Fruit fly (Drosophila melanogaster) whole organism, embryonic: ENCODE measurements around the gene ND-SGDH.

Experiments used
- Ada2b ChIP-seq: fragments of 200-800 bp; sonication (Bioruptor generic); IDR thresholded peaks from 2 replicates; pipeline ENCODE4 v1.3.6; 2022; ENCODE audit warnings: missing biosample characterization, missing genetic modification characterization
- Antp ChIP-seq: fragments of 200-800 bp; sonication (Bioruptor generic); optimal IDR thresholded peaks from 3 replicates; lab custom pipeline; 2016; ENCODE audit warnings: missing biosample characterization, missing genetic modification characterization
- Atf-2 ChIP-seq: fragments of 200-800 bp; sonication (Bioruptor generic); optimal IDR thresholded peaks from 2 replicates; lab custom pipeline; 2016; ENCODE audit warnings: missing biosample characterization, missing genetic modification characterization
- Awh ChIP-seq: fragments of 200-800 bp; sonication (Bioruptor generic); IDR thresholded peaks from 2 replicates; pipeline ENCODE4, ENCODE4 v1.3.6; 2022; ENCODE audit warnings: missing biosample characterization, missing genetic modification characterization
- BtbVII ChIP-seq: fragments of 200-800 bp; sonication (Bioruptor generic); optimal IDR thresholded peaks from 3 replicates; lab custom pipeline; 2017; ENCODE audit warnings: missing biosample characterization, mild to moderate bottlenecking, missing genetic modification characterization
- CG15601 ChIP-seq: fragments of 200-800 bp; sonication (Bioruptor generic); optimal IDR thresholded peaks from 3 replicates; lab custom pipeline; 2019; ENCODE audit warnings: missing biosample characterization, mild to moderate bottlenecking, missing genetic modification characterization, moderate library complexity
- CG17568 ChIP-seq: fragments of 200-800 bp; sonication (Bioruptor generic); optimal IDR thresholded peaks from 2 replicates; lab custom pipeline; 2018; ENCODE audit warnings: missing biosample characterization, mild to moderate bottlenecking, missing genetic modification characterization, moderate library complexity
- CG2120 ChIP-seq: fragments of 200-800 bp; sonication (Bioruptor generic); optimal IDR thresholded peaks from 3 replicates; lab custom pipeline; 2016; ENCODE audit warnings: missing biosample characterization, missing genetic modification characterization
- CG2889 ChIP-seq: fragments of 200-800 bp; sonication (Bioruptor generic); IDR thresholded peaks from 3 replicates; pipeline ENCODE4 v1.3.6; 2022; ENCODE audit warnings: missing biosample characterization, missing genetic modification characterization
- CG3407 ChIP-seq: fragments of 200-800 bp; sonication (Bioruptor generic); optimal IDR thresholded peaks from 2 replicates; lab custom pipeline; 2018; ENCODE audit warnings: missing biosample characterization, mild to moderate bottlenecking, missing genetic modification characterization
- CG34224 ChIP-seq: fragments of 200-800 bp; sonication (Bioruptor generic); IDR thresholded peaks from 3 replicates; pipeline ENCODE4 v1.3.6; 2022; ENCODE audit warnings: missing biosample characterization, missing genetic modification characterization; ENCODE audit not compliant: partially characterized antibody
- CG34376 ChIP-seq: fragments of 200-800 bp; sonication (Bioruptor generic); optimal IDR thresholded peaks from 2 replicates; lab custom pipeline; 2018; ENCODE audit warnings: missing biosample characterization, mild to moderate bottlenecking, missing genetic modification characterization
- CG3726 ChIP-seq: fragments of 200-800 bp; sonication (Bioruptor generic); IDR thresholded peaks from 3 replicates; pipeline ENCODE4, ENCODE4 v1.3.6; 2022; ENCODE audit warnings: missing biosample characterization, missing genetic modification characterization
- CG6683 ChIP-seq: fragments of 200-800 bp; sonication (Bioruptor generic); optimal IDR thresholded peaks from 2 replicates; lab custom pipeline; 2017; ENCODE audit warnings: missing biosample characterization, mild to moderate bottlenecking, missing genetic modification characterization, missing genetic modification reagents
- CG7372 ChIP-seq: fragments of 200-800 bp; sonication (Bioruptor generic); IDR thresholded peaks from 2 replicates; pipeline ENCODE4 v1.3.6; 2022; ENCODE audit warnings: missing biosample characterization, missing genetic modification characterization
- CG8089 ChIP-seq: fragments of 200-800 bp; sonication (Bioruptor generic); optimal IDR thresholded peaks from 3 replicates; lab custom pipeline; 2016; ENCODE audit warnings: missing biosample characterization, missing genetic modification characterization
- CG8281 ChIP-seq: fragments of 200-800 bp; sonication (Bioruptor generic); optimal IDR thresholded peaks from 2 replicates; lab custom pipeline; 2018; ENCODE audit warnings: missing biosample characterization, mild to moderate bottlenecking, missing genetic modification characterization, moderate library complexity
- CG8944 ChIP-seq: fragments of 200-800 bp; sonication (Bioruptor generic); optimal IDR thresholded peaks from 3 replicates; lab custom pipeline; 2016; ENCODE audit warnings: missing biosample characterization, missing genetic modification characterization
- Chrac-16 ChIP-seq: fragments of 200-800 bp; sonication (Bioruptor generic); optimal IDR thresholded peaks from 3 replicates; lab custom pipeline; 2016; ENCODE audit warnings: missing biosample characterization, missing genetic modification characterization
- Dll ChIP-seq: fragments of 200-800 bp; sonication (Bioruptor generic); IDR thresholded peaks from 4 replicates; pipeline ENCODE4 v1.3.6; 2022; ENCODE audit warnings: missing biosample characterization, missing genetic modification characterization; ENCODE audit not compliant: partially characterized antibody
- Eip74EF ChIP-seq, 2 experiments: fragments of 200-800 bp in 1 of 2; fragments of >200 bp in 1 of 2; sonication (Bioruptor generic) in 1 of 2; optimal IDR thresholded peaks; 2 replicates each; lab custom pipeline; 2017 to 2019; ENCODE audit warnings: missing biosample characterization in 2 of 2, missing genetic modification characterization in 2 of 2, mild to moderate bottlenecking in 1 of 2, moderate library complexity in 1 of 2
- Fer1 ChIP-seq: fragments of 200-800 bp; sonication (Bioruptor generic); optimal IDR thresholded peaks from 2 replicates; lab custom pipeline; 2017; ENCODE audit warnings: missing biosample characterization, mild to moderate bottlenecking, missing genetic modification characterization
- H15 ChIP-seq: fragments of 200-800 bp; sonication (Bioruptor generic); IDR thresholded peaks from 3 replicates; pipeline ENCODE4 v1.3.6; 2022; ENCODE audit warnings: missing biosample characterization, missing genetic modification characterization
- Hr3 ChIP-seq: fragments of 200-800 bp; sonication (Bioruptor generic); optimal IDR thresholded peaks from 3 replicates; lab custom pipeline; 2016; ENCODE audit warnings: missing biosample characterization, missing genetic modification characterization
- Hr39 ChIP-seq: fragments of >200 bp; optimal IDR thresholded peaks from 2 replicates; lab custom pipeline; 2017
- Rfx ChIP-seq: fragments of 200-800 bp; sonication (Bioruptor generic); IDR thresholded peaks from 2 replicates; pipeline ENCODE4 v1.3.6; 2022; ENCODE audit warnings: missing biosample characterization, missing genetic modification characterization
- Side ChIP-seq: fragments of 200-800 bp; sonication (Bioruptor generic); optimal IDR thresholded peaks from 2 replicates; lab custom pipeline; 2016; ENCODE audit warnings: missing biosample characterization, missing genetic modification characterization
- abd-A ChIP-seq: fragments of 200-800 bp; sonication (Bioruptor generic); optimal IDR thresholded peaks from 3 replicates; lab custom pipeline; 2019; ENCODE audit warnings: missing biosample characterization, mild to moderate bottlenecking, missing genetic modification characterization, moderate library complexity
- ac ChIP-seq: fragments of 200-800 bp; sonication (Bioruptor generic); optimal IDR thresholded peaks from 3 replicates; lab custom pipeline; 2017; ENCODE audit warnings: missing biosample characterization, mild to moderate bottlenecking, missing genetic modification characterization
- ap ChIP-seq: fragments of 200-800 bp; sonication (Bioruptor generic); IDR thresholded peaks from 2 replicates; pipeline ENCODE4 v1.3.6; 2022; ENCODE audit warnings: missing biosample characterization, missing genetic modification characterization
- ara ChIP-seq: fragments of 200-800 bp; sonication (Bioruptor generic); IDR thresholded peaks from 2 replicates; pipeline ENCODE4 v1.3.6; 2022; ENCODE audit warnings: missing biosample characterization, missing genetic modification characterization
- az2 ChIP-seq: fragments of 200-800 bp; sonication (Bioruptor generic); optimal IDR thresholded peaks from 3 replicates; lab custom pipeline; 2016; ENCODE audit warnings: missing biosample characterization, missing genetic modification characterization
- danr ChIP-seq: fragments of 200-800 bp; sonication (Bioruptor generic); IDR thresholded peaks from 2 replicates; pipeline ENCODE4 v1.3.6; 2022; ENCODE audit warnings: missing biosample characterization, missing genetic modification characterization
- dysf ChIP-seq: fragments of 200-800 bp; sonication (Bioruptor generic); IDR thresholded peaks from 3 replicates; pipeline ENCODE4 v1.3.6; 2022; ENCODE audit warnings: missing biosample characterization, missing genetic modification characterization
- eyg ChIP-seq: fragments of 200-800 bp; sonication (Bioruptor generic); optimal IDR thresholded peaks from 3 replicates; lab custom pipeline; 2016; ENCODE audit warnings: missing biosample characterization, missing genetic modification characterization
- fd102C ChIP-seq: fragments of 200-800 bp; sonication (Bioruptor generic); optimal IDR thresholded peaks from 2 replicates; lab custom pipeline; 2018; ENCODE audit warnings: missing biosample characterization, mild to moderate bottlenecking, missing genetic modification characterization, moderate library complexity
- gce ChIP-seq: fragments of 200-800 bp; sonication (Bioruptor generic); IDR thresholded peaks from 3 replicates; pipeline ENCODE4 v1.3.6; 2022; ENCODE audit warnings: missing biosample characterization, missing genetic modification characterization
- gro ChIP-seq: fragments of 200-800 bp; sonication (Bioruptor generic); optimal IDR thresholded peaks from 2 replicates; lab custom pipeline; 2016; ENCODE audit warnings: missing biosample characterization, missing genetic modification characterization
- gsb-n ChIP-seq: fragments of 200-800 bp; sonication (Bioruptor generic); optimal IDR thresholded peaks from 3 replicates; lab custom pipeline; 2018; ENCODE audit warnings: missing biosample characterization, mild to moderate bottlenecking, missing genetic modification characterization
- hbn ChIP-seq: fragments of 200-800 bp; sonication (Bioruptor generic); IDR thresholded peaks from 2 replicates; pipeline ENCODE4 v1.3.6; 2022; ENCODE audit warnings: missing biosample characterization, missing genetic modification characterization; ENCODE audit not compliant: partially characterized antibody
- klu ChIP-seq: fragments of 200-800 bp; sonication (Bioruptor generic); IDR thresholded peaks from 2 replicates; pipeline ENCODE4 v1.3.6; 2022; ENCODE audit warnings: missing biosample characterization, missing genetic modification characterization
- otp ChIP-seq: fragments of 200-800 bp; sonication (Bioruptor generic); IDR thresholded peaks from 3 replicates; pipeline ENCODE4, ENCODE4 v1.3.6; 2022; ENCODE audit warnings: missing biosample characterization, missing genetic modification characterization
- repo ChIP-seq: fragments of 200-800 bp; sonication (Bioruptor generic); optimal IDR thresholded peaks from 2 replicates; lab custom pipeline; 2016; ENCODE audit warnings: missing biosample characterization, missing genetic modification characterization
- sc ChIP-seq, 3 experiments: fragments of >200 bp in 2 of 3; fragments of 200-800 bp in 1 of 3; sonication (Bioruptor generic) in 1 of 3; optimal IDR thresholded peaks; 2 replicates in 2 of 3; 3 replicates in 1 of 3; lab custom pipeline; 2017; ENCODE audit warnings: mild to moderate bottlenecking in 1 of 3, missing biosample characterization in 1 of 3, missing genetic modification characterization in 1 of 3, missing genetic modification reagents in 1 of 3
- sens ChIP-seq: fragments of 200-800 bp; sonication (Bioruptor generic); peaks from one replicate; lab custom pipeline; 2016; ENCODE audit warnings: missing biosample characterization, missing genetic modification characterization
- so ChIP-seq: fragments of 200-800 bp; sonication (Bioruptor generic); IDR thresholded peaks from 3 replicates; pipeline ENCODE4 v1.3.6; 2022; ENCODE audit warnings: missing biosample characterization, missing genetic modification characterization
- sqz ChIP-seq: fragments of 200-800 bp; sonication (Bioruptor generic); optimal IDR thresholded peaks from 3 replicates; lab custom pipeline; 2018; ENCODE audit warnings: missing biosample characterization, mild to moderate bottlenecking, missing genetic modification characterization
- stc ChIP-seq: fragments of 200-800 bp; sonication (Bioruptor generic); IDR thresholded peaks from 2 replicates; pipeline ENCODE4 v1.3.6; 2022; ENCODE audit warnings: missing biosample characterization, missing genetic modification characterization
- tio ChIP-seq: fragments of 200-800 bp; sonication (Bioruptor generic); optimal IDR thresholded peaks from 2 replicates; lab custom pipeline; 2017; ENCODE audit warnings: missing biosample characterization, missing genetic modification characterization, inconsistent platforms
- trem ChIP-seq: fragments of 200-800 bp; optimal IDR thresholded peaks from 3 replicates; lab custom pipeline; 2019; ENCODE audit warnings: missing biosample characterization, mild to moderate bottlenecking, missing genetic modification characterization, moderate library complexity

ND-SGDH gene

DNA sequence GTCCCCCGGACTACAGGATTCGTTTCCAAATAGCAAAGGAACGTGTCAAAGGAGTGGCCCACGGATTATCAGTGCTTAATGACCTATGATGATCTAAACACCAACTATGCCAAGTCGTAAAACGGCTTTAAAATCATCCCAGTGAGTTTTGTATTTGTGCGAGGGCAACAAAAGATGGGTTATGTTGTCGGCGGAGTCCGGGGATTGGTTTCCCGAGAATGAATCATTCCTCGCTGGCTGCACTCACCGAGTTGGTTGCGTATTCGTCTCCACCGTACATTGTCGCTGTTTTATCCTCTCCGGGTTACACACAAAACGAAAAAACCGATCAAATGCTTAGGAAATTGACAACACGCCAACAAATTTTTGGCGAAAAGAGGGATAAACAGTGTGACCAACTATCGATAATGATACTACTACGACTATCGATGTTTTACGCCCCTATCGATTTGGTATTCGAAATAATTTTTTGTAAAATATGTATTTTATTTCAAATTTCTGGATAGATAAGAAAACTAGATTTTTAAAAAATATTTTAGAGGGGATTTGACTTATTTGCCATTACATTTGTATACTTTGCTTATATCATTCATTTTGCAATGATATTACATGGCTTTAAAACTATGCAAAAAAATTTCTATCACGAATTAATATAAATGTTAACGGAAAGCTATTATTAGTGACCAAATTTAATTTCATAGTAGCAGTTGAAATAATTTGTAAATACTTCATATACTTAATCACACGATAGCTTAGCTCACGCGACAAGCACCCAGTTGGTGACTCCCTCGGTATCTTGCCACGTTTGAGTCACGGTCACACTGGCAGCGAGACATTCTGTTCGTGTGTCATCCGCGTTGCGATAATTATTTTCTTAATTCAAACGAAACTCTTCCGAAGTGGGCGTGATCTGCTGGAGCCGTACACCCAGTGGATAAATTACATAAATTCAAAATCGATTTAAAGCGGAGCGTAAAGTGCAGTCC is 7.6 kb upstream of the ND-SGDH start, which contains the start of the genes eIF3l and Nrx-IV (continued):
- TF ChIP-seq ara (GFP tag; lab: Robert Waterston, UW) (no peak), CG8944 (GFP tag; lab: Kevin White, UChicago) (no peak), CG3726 (GFP tag; lab: Robert Waterston, UW) (no peak), Hr39 (lab: Kevin White, UChicago) (no peak), abd-A (tag; lab: Kevin White, UChicago) (no peak), CG17568 (GFP tag; lab: Kevin White, UChicago) (no peak), Side (GFP tag; lab: Kevin White, UChicago) (no peak), CG34376 (GFP tag; lab: Kevin White, UChicago) (no peak), H15 (GFP tag; lab: Robert Waterston, UW) (no peak), tio (GFP tag; lab: Kevin White, UChicago) (no peak), CG8281 (tag; lab: Kevin White, UChicago) (no peak), gce (GFP tag; lab: Robert Waterston, UW) (no peak), Rfx (GFP tag; lab: Robert Waterston, UW) (no peak), sc (optimal IDR thresholded peaks at IDR 0.05; lab: Kevin White, UChicago) (no peak), sc (GFP tag; optimal IDR thresholded peaks at IDR 0.05; lab: Kevin White, UChicago) (no peak), dysf (no peak), Awh (no peak), CG2889 (GFP tag; lab: Robert Waterston, UW) (no peak), sens (GFP tag; lab: Kevin White, UChicago) (peak; percentile 36), Ada2b (GFP tag; lab: Robert Waterston, UW) (no peak), danr (GFP tag; lab: Robert Waterston, UW) (no peak), stc (no peak), gro (GFP tag; lab: Kevin White, UChicago) (no peak), CG34224 (peak; percentile 41; the same call in 2 of the 3 replicates), CG2120 (no peak), Hr3 (GFP tag; lab: Kevin White, UChicago) (no peak), Atf-2 (GFP tag; lab: Kevin White, UChicago) (no peak), hbn (GFP tag; lab: Robert Waterston, UW) (peak; percentile 59; the same call in 1 of the 2 replicates), gsb-n (no peak), CG6683 (GFP tag; lab: Kevin White, UChicago) (no peak), repo (GFP tag; lab: Kevin White, UChicago) (no peak), CG7372 (GFP tag; lab: Robert Waterston, UW) (no peak), klu (GFP tag; lab: Robert Waterston, UW) (no peak), Chrac-16 (GFP tag; lab: Kevin White, UChicago) (no peak), trem (tag; lab: Kevin White, UChicago) (peak; percentile 41), fd102C (no peak), ac (GFP tag; lab: Kevin White, UChicago) (no peak), otp (GFP tag; lab: Robert Waterston, UW) (no peak), sqz (no peak), CG8089 (GFP tag; lab: Kevin White, UChicago) (no peak), Dll (peak; percentile 83), eyg (GFP tag; lab: Kevin White, UChicago) (no peak), CG3407 (no peak), Fer1 (GFP tag; lab: Kevin White, UChicago) (no peak), ap (no peak), Eip74EF (GFP tag; optimal IDR thresholded peaks at IDR 0.05; lab: Kevin White, UChicago) (no peak), BtbVII (no peak), az2 (no peak), CG15601 (tag; lab: Kevin White, UChicago) (no peak), Antp (GFP tag; lab: Kevin White, UChicago) (no peak), so (GFP tag; lab: Robert Waterston, UW) (no peak)
